Fruit fly (Drosophila melanogaster): ENCODE measurements around the gene CtsL4.
A peak's percentile ranks its signal among the peaks of the same experiment; 100 is the strongest.

Gene CtsL4

dm6 chr2L:10405008-10405654 lies 48.7 kb upstream of the CtsL4 start, which contains the start of the genes CG17768, LSm-4 and Ir31a (continued):
- TF ChIP-seq MTF-1 (GFP tag; optimal IDR thresholded peaks at IDR 0.05; ENCODE audit: borderline replicate concordance) = no peak
- TF ChIP-seq Lhr (GFP tag; optimal IDR thresholded peaks at IDR 0.05) = no peak
- no peak for TF ChIP-seq CG8281 (tag; optimal IDR thresholded peaks at IDR 0.05)
- TF ChIP-seq gcm2 (GFP tag; optimal IDR thresholded peaks at IDR 0.05) = no peak
- no peak for TF ChIP-seq chm (GFP tag; IDR thresholded peaks at IDR 0.05)
- no peak for TF ChIP-seq corto (GFP tag; optimal IDR thresholded peaks at IDR 0.05)
- no peak for TF ChIP-seq CG8944 (GFP tag; optimal IDR thresholded peaks at IDR 0.05)
- no peak for TF ChIP-seq gem (tag; optimal IDR thresholded peaks at IDR 0.05)
- no peak for TF ChIP-seq CG14965 (GFP tag; optimal IDR thresholded peaks at IDR 0.05; ENCODE audit: borderline replicate concordance)
- no peak for TF ChIP-seq usp (GFP tag; optimal IDR thresholded peaks at IDR 0.05)
- TF ChIP-seq CG7357 (GFP tag; IDR thresholded peaks at IDR 0.05) = no peak
- no peak for TF ChIP-seq CG12236 (GFP tag; optimal IDR thresholded peaks at IDR 0.05)
- no peak for TF ChIP-seq crc (GFP tag; optimal IDR thresholded peaks at IDR 0.05)
- no peak for TF ChIP-seq CG1647 (GFP tag; optimal IDR thresholded peaks at IDR 0.05)
- no peak for TF ChIP-seq CG7271 (tag; optimal IDR thresholded peaks at IDR 0.05)
- no peak for TF ChIP-seq CHES-1-like (GFP tag; optimal IDR thresholded peaks at IDR 0.05)
- no peak for TF ChIP-seq gt (GFP tag; IDR thresholded peaks at IDR 0.05)
- TF ChIP-seq CG1832 (GFP tag; optimal IDR thresholded peaks at IDR 0.05) = no peak
- no peak for TF ChIP-seq CG7786 (GFP tag; optimal IDR thresholded peaks at IDR 0.05)
- no peak for TF ChIP-seq mam (GFP tag; optimal IDR thresholded peaks at IDR 0.05)
- no peak for TF ChIP-seq vfl (GFP tag; optimal IDR thresholded peaks at IDR 0.05)
- peak; percentile 49; the same call in 1 of the 2 replicates for TF ChIP-seq nerfin-2 (GFP tag; IDR thresholded peaks at IDR 0.05; ENCODE audit: partially characterized antibody)
- no peak for TF ChIP-seq ssp (GFP tag; IDR thresholded peaks at IDR 0.05)
- TF ChIP-seq amos (GFP tag; IDR thresholded peaks at IDR 0.05; ENCODE audit: partially characterized antibody) = peak; percentile 83; the same call in 1 of the 2 replicates
- no peak for TF ChIP-seq btn (GFP tag; optimal IDR thresholded peaks at IDR 0.05)
- no peak for TF ChIP-seq CG13894 (tag; optimal IDR thresholded peaks at IDR 0.05)
- TF ChIP-seq sc (optimal IDR thresholded peaks at IDR 0.05) = no peak
- no peak for TF ChIP-seq sc (GFP tag; optimal IDR thresholded peaks at IDR 0.05)
- no peak for TF ChIP-seq dati (GFP tag; IDR thresholded peaks at IDR 0.05)
- no peak for TF ChIP-seq z (GFP tag; IDR thresholded peaks at IDR 0.05)
- TF ChIP-seq zf30C (GFP tag; optimal IDR thresholded peaks at IDR 0.05) = no peak
- no peak for TF ChIP-seq CG4328 (GFP tag; optimal IDR thresholded peaks at IDR 0.05)
- TF ChIP-seq gce (GFP tag; IDR thresholded peaks at IDR 0.05) = no peak
- no peak for TF ChIP-seq abd-A (tag; optimal IDR thresholded peaks at IDR 0.05)
- no peak for TF ChIP-seq exex (tag; optimal IDR thresholded peaks at IDR 0.05)
- TF ChIP-seq CG3163 (GFP tag; optimal IDR thresholded peaks at IDR 0.05) = no peak
- TF ChIP-seq Sox100B (GFP tag; optimal IDR thresholded peaks at IDR 0.05) = no peak
- peak; percentile 45; the same call in 1 of the 2 replicates for TF ChIP-seq tna (GFP tag; IDR thresholded peaks at IDR 0.05; ENCODE audit: partially characterized antibody)
- no peak for TF ChIP-seq fu2 (GFP tag; optimal IDR thresholded peaks at IDR 0.05)
- no peak for TF ChIP-seq croc (GFP tag; conservative IDR thresholded peaks at IDR 0.05)
- no peak for TF ChIP-seq stc (GFP tag; IDR thresholded peaks at IDR 0.05)
- TF ChIP-seq CG2889 (GFP tag; IDR thresholded peaks at IDR 0.05) = no peak
- no peak for TF ChIP-seq CG6254 (GFP tag; optimal IDR thresholded peaks at IDR 0.05)
- TF ChIP-seq lov (optimal IDR thresholded peaks at IDR 0.05) = no peak
- no peak for TF ChIP-seq lov (GFP tag; IDR thresholded peaks at IDR 0.05)
- peak; percentile 39; the same call in 1 of the 3 replicates for TF ChIP-seq CG7963 (GFP tag; IDR thresholded peaks at IDR 0.05; ENCODE audit: partially characterized antibody)
- TF ChIP-seq CG8089 (GFP tag; optimal IDR thresholded peaks at IDR 0.05) = no peak
- TF ChIP-seq twi (tag; optimal IDR thresholded peaks at IDR 0.05) = no peak
- no peak for TF ChIP-seq nau (GFP tag; optimal IDR thresholded peaks at IDR 0.05)
- no peak for TF ChIP-seq Asciz (GFP tag; optimal IDR thresholded peaks at IDR 0.05)
- TF ChIP-seq CG31224 (GFP tag; IDR thresholded peaks at IDR 0.05) = no peak
